Fruit fly (Drosophila melanogaster) whole organism, embryonic: Measurements from ENCODE around the gene BtbVII.

ENCODE experiments used
- B-H2 ChIP-seq: fragments of 200-800 bp; sonication (Bioruptor generic); optimal IDR thresholded peaks from 2 replicates; lab custom pipeline; 2018; ENCODE audit warnings: missing biosample characterization, mild to moderate bottlenecking, missing genetic modification characterization
- CG10654 ChIP-seq: fragments of 200-800 bp; sonication (Bioruptor generic); optimal IDR thresholded peaks from 2 replicates; lab custom pipeline; 2016; ENCODE audit warnings: missing biosample characterization, missing genetic modification characterization
- CG12104 ChIP-seq: fragments of 200-800 bp; sonication (Bioruptor generic); optimal IDR thresholded peaks from 3 replicates; lab custom pipeline; 2016; ENCODE audit warnings: missing biosample characterization, missing genetic modification characterization
- CG12942 ChIP-seq: fragments of 200-800 bp; sonication (Bioruptor generic); optimal IDR thresholded peaks from 3 replicates; lab custom pipeline; 2016; ENCODE audit warnings: missing biosample characterization, missing genetic modification characterization
- CG15696 ChIP-seq: fragments of 200-800 bp; sonication (Bioruptor generic); optimal IDR thresholded peaks from 2 replicates; lab custom pipeline; 2019; ENCODE audit warnings: missing biosample characterization, mild to moderate bottlenecking, missing genetic modification characterization, moderate library complexity
- CG16813 ChIP-seq: fragments of 200-800 bp; sonication (Bioruptor generic); IDR thresholded peaks from 3 replicates; pipeline ENCODE4 v1.3.6; 2022; ENCODE audit warnings: missing biosample characterization, missing genetic modification characterization; ENCODE audit not compliant: partially characterized antibody
- CG17186 ChIP-seq: fragments of 200-800 bp; sonication (Bioruptor generic); optimal IDR thresholded peaks from 3 replicates; lab custom pipeline; 2017; ENCODE audit warnings: missing biosample characterization, missing genetic modification reagents, missing genetic modification characterization
- CG2116 ChIP-seq: fragments of 200-800 bp; sonication (Bioruptor generic); optimal IDR thresholded peaks from 3 replicates; lab custom pipeline; 2018; ENCODE audit warnings: missing biosample characterization, mild to moderate bottlenecking, missing genetic modification characterization
- CG2875 ChIP-seq: fragments of 200-800 bp; sonication (Bioruptor generic); optimal IDR thresholded peaks from 2 replicates; lab custom pipeline; 2017; ENCODE audit warnings: missing biosample characterization, mild to moderate bottlenecking, missing genetic modification characterization, missing genetic modification reagents
- CG33557 ChIP-seq: fragments of 200-800 bp; sonication (Bioruptor generic); optimal IDR thresholded peaks from 2 replicates; lab custom pipeline; 2019; ENCODE audit warnings: missing biosample characterization, mild to moderate bottlenecking, missing genetic modification characterization, moderate library complexity
- CG3407 ChIP-seq: fragments of 200-800 bp; sonication (Bioruptor generic); optimal IDR thresholded peaks from 2 replicates; lab custom pipeline; 2018; ENCODE audit warnings: missing biosample characterization, mild to moderate bottlenecking, missing genetic modification characterization
- CG4328 ChIP-seq: fragments of 200-800 bp; sonication (Bioruptor generic); optimal IDR thresholded peaks from 3 replicates; lab custom pipeline; 2017; ENCODE audit warnings: missing biosample characterization, missing genetic modification reagents, missing genetic modification characterization
- CG6791 ChIP-seq: fragments of 200-800 bp; sonication (Bioruptor generic); IDR thresholded peaks from 3 replicates; pipeline ENCODE4 v1.3.6; 2022; ENCODE audit warnings: missing biosample characterization, missing genetic modification characterization; ENCODE audit not compliant: partially characterized antibody
- CG6854 ChIP-seq: fragments of 200-800 bp; sonication (Bioruptor generic); optimal IDR thresholded peaks from 3 replicates; lab custom pipeline; 2017; ENCODE audit warnings: missing biosample characterization, mild to moderate bottlenecking, missing genetic modification characterization
- CG7357 ChIP-seq: fragments of 200-800 bp; sonication (Bioruptor generic); IDR thresholded peaks from 3 replicates; pipeline ENCODE4 v1.3.6; 2022; ENCODE audit warnings: missing biosample characterization, missing genetic modification characterization
- CG7987 ChIP-seq: fragments of 200-800 bp; sonication (Bioruptor generic); optimal IDR thresholded peaks from 2 replicates; lab custom pipeline; 2018; ENCODE audit warnings: missing biosample characterization, mild to moderate bottlenecking, missing genetic modification characterization, moderate library complexity
- CG8359 ChIP-seq: fragments of 200-800 bp; sonication (Bioruptor generic); optimal IDR thresholded peaks from 2 replicates; lab custom pipeline; 2017; ENCODE audit warnings: missing biosample characterization, mild to moderate bottlenecking, missing genetic modification characterization, borderline replicate concordance
- CG8478 ChIP-seq: fragments of >200 bp; optimal IDR thresholded peaks from 2 replicates; lab custom pipeline; 2018
- CG8924 ChIP-seq: fragments of 200-800 bp; optimal IDR thresholded peaks from 3 replicates; lab custom pipeline; 2019; ENCODE audit warnings: missing biosample characterization, mild to moderate bottlenecking, missing genetic modification characterization, moderate library complexity
- CG9932 ChIP-seq: fragments of 200-800 bp; sonication (Bioruptor generic); IDR thresholded peaks from 2 replicates; pipeline ENCODE4 v1.3.6; 2022; ENCODE audit warnings: missing biosample characterization, missing genetic modification characterization
- Camta ChIP-seq: fragments of 200-800 bp; sonication (Bioruptor generic); optimal IDR thresholded peaks from 2 replicates; lab custom pipeline; 2016; ENCODE audit warnings: missing biosample characterization, missing genetic modification characterization
- Dbx ChIP-seq: fragments of 200-800 bp; sonication (Bioruptor generic); IDR thresholded peaks from 3 replicates; pipeline ENCODE4 v1.3.6; 2022; ENCODE audit warnings: missing biosample characterization, missing genetic modification characterization
- Dip2 ChIP-seq: fragments of 200-800 bp; sonication (Bioruptor generic); IDR thresholded peaks from 2 replicates; pipeline ENCODE4 v1.3.6; 2022; ENCODE audit warnings: missing biosample characterization, missing genetic modification characterization
- E2f2 ChIP-seq: fragments of 200-800 bp; sonication (Bioruptor generic); IDR thresholded peaks from 2 replicates; pipeline ENCODE4 v1.3.6; 2022; ENCODE audit warnings: missing biosample characterization, missing genetic modification characterization
- HLH3B ChIP-seq: fragments of 200-800 bp; sonication (Bioruptor generic); IDR thresholded peaks from 2 replicates; pipeline ENCODE4 v1.3.6; 2022; ENCODE audit warnings: missing biosample characterization, missing genetic modification characterization
- Myb ChIP-seq: fragments of 200-800 bp; sonication (Bioruptor generic); optimal IDR thresholded peaks from 2 replicates; lab custom pipeline; 2016; ENCODE audit warnings: missing biosample characterization, missing genetic modification characterization
- PHDP ChIP-seq: fragments of 200-800 bp; sonication (Bioruptor generic); optimal IDR thresholded peaks from 3 replicates; lab custom pipeline; 2018; ENCODE audit warnings: missing biosample characterization, mild to moderate bottlenecking, missing genetic modification characterization, moderate library complexity
- Rfx ChIP-seq: fragments of 200-800 bp; sonication (Bioruptor generic); IDR thresholded peaks from 2 replicates; pipeline ENCODE4 v1.3.6; 2022; ENCODE audit warnings: missing biosample characterization, missing genetic modification characterization
- Rx ChIP-seq: fragments of 200-800 bp; sonication (Bioruptor generic); IDR thresholded peaks from 2 replicates; pipeline ENCODE4 v1.3.6; 2022; ENCODE audit warnings: missing biosample characterization, missing genetic modification characterization
- Side ChIP-seq: fragments of 200-800 bp; sonication (Bioruptor generic); optimal IDR thresholded peaks from 2 replicates; lab custom pipeline; 2016; ENCODE audit warnings: missing biosample characterization, missing genetic modification characterization
- bcd ChIP-seq: fragments of 200-800 bp; sonication (Bioruptor generic); optimal IDR thresholded peaks from 2 replicates; lab custom pipeline; 2017; ENCODE audit warnings: missing biosample characterization, mild to moderate bottlenecking, missing genetic modification characterization
- br ChIP-seq: fragments of >200 bp; optimal IDR thresholded peaks from 2 replicates; lab custom pipeline; 2017
- crc ChIP-seq: fragments of 200-800 bp; sonication (Bioruptor generic); optimal IDR thresholded peaks from 2 replicates; lab custom pipeline; 2016; ENCODE audit warnings: missing biosample characterization, missing genetic modification characterization
- dimm ChIP-seq: fragments of 200-800 bp; sonication (Bioruptor generic); IDR thresholded peaks from 2 replicates; pipeline ENCODE4 v1.3.6; 2022; ENCODE audit warnings: missing biosample characterization, missing genetic modification characterization
- dm ChIP-seq: fragments of 200-800 bp; sonication (Bioruptor generic); optimal IDR thresholded peaks from 3 replicates; lab custom pipeline; 2016; ENCODE audit warnings: missing biosample characterization, missing genetic modification characterization
- dmrt11E ChIP-seq: fragments of 200-800 bp; sonication (Bioruptor generic); optimal IDR thresholded peaks from 3 replicates; lab custom pipeline; 2018; ENCODE audit warnings: missing biosample characterization, mild to moderate bottlenecking, missing genetic modification characterization, moderate library complexity
- en ChIP-seq: fragments of 200-800 bp; sonication (Bioruptor generic); optimal IDR thresholded peaks from 2 replicates; lab custom pipeline; 2016; ENCODE audit warnings: missing biosample characterization, missing genetic modification characterization
- esg ChIP-seq: fragments of 200-800 bp; sonication (Bioruptor generic); conservative IDR thresholded peaks from 2 replicates; pipeline ENCODE4 v1.3.6; 2022; ENCODE audit warnings: missing biosample characterization, missing genetic modification characterization
- fd96Cb ChIP-seq: fragments of 200-800 bp; sonication (Bioruptor generic); optimal IDR thresholded peaks from 2 replicates; lab custom pipeline; 2018; ENCODE audit warnings: missing biosample characterization, mild to moderate bottlenecking, missing genetic modification characterization, moderate library complexity
- inv ChIP-seq: fragments of 200-800 bp; sonication (Bioruptor generic); IDR thresholded peaks from 2 replicates; pipeline ENCODE4 v1.3.6; 2022; ENCODE audit warnings: missing biosample characterization, missing genetic modification characterization; ENCODE audit not compliant: partially characterized antibody
- kah ChIP-seq: fragments of 200-800 bp; sonication (Bioruptor generic); optimal IDR thresholded peaks from 2 replicates; lab custom pipeline; 2018; ENCODE audit warnings: missing biosample characterization, mild to moderate bottlenecking, missing genetic modification characterization
- kni ChIP-seq: fragments of 200-800 bp; sonication (Bioruptor generic); optimal IDR thresholded peaks from 3 replicates; lab custom pipeline; 2017; ENCODE audit warnings: mild to moderate bottlenecking, missing biosample characterization, missing genetic modification reagents, missing genetic modification characterization
- lola ChIP-seq, 3 experiments: fragments of >200 bp in 2 of 3; fragments of 200-800 bp in 1 of 3; sonication (Bioruptor generic) in 1 of 3; optimal IDR thresholded peaks; 2 replicates each; lab custom pipeline; 2017 to 2019; ENCODE audit warnings: missing biosample characterization in 3 of 3, missing genetic modification characterization in 3 of 3, mild to moderate bottlenecking in 1 of 3, moderate library complexity in 1 of 3
- nerfin-2 ChIP-seq: fragments of 200-800 bp; sonication (Bioruptor generic); IDR thresholded peaks from 2 replicates; pipeline ENCODE4 v1.3.6; 2022; ENCODE audit warnings: missing biosample characterization, missing genetic modification characterization; ENCODE audit not compliant: partially characterized antibody
- nom ChIP-seq: fragments of 200-800 bp; sonication (Bioruptor generic); optimal IDR thresholded peaks from 2 replicates; lab custom pipeline; 2017; ENCODE audit warnings: missing biosample characterization, missing genetic modification characterization, mild to moderate bottlenecking, moderate library complexity, missing genetic modification reagents
- pzg ChIP-seq: fragments of 200-800 bp; sonication (Bioruptor generic); optimal IDR thresholded peaks from 3 replicates; lab custom pipeline; 2018; ENCODE audit warnings: missing biosample characterization, mild to moderate bottlenecking, missing genetic modification characterization, moderate library complexity
- shn ChIP-seq: fragments of 200-800 bp; sonication (Bioruptor generic); optimal IDR thresholded peaks from 3 replicates; lab custom pipeline; 2016; ENCODE audit warnings: missing biosample characterization, missing genetic modification characterization
- sim ChIP-seq: fragments of 200-800 bp; sonication (Bioruptor generic); IDR thresholded peaks from 2 replicates; pipeline ENCODE4 v1.3.6; 2022; ENCODE audit warnings: missing biosample characterization, missing genetic modification characterization
- sisA ChIP-seq: fragments of 200-800 bp; sonication (Bioruptor generic); IDR thresholded peaks from 2 replicates; pipeline ENCODE4 v1.3.6; 2022; ENCODE audit warnings: missing biosample characterization, missing genetic modification characterization
- trem ChIP-seq: fragments of 200-800 bp; optimal IDR thresholded peaks from 3 replicates; lab custom pipeline; 2019; ENCODE audit warnings: missing biosample characterization, mild to moderate bottlenecking, missing genetic modification characterization, moderate library complexity
- wdn ChIP-seq: fragments of 200-800 bp; sonication (Bioruptor generic); IDR thresholded peaks from 2 replicates; pipeline ENCODE4 v1.3.6; 2022; ENCODE audit warnings: missing biosample characterization, missing genetic modification characterization

The BtbVII gene

DNA sequence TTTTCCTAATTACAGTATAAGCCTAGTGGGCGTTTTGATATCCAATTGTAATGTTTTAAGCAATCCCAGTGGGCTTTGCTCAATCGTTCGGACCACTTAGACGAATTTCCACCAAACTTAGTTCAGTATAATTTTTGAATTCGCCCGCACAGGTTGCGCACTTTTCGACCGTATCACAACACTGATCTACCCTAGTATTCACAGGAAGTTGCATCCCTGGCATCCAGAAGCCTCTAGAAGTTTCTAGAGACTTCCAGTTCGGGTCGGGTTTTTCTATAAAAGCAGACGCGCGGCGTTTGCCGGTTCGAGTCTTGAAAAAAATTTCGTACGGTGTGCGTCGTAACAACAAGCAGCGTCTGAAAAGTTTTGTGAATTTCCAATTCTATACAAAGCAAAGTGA, 44.5 kb downstream of the BtbVII start, which contains the start of gene Hsp83 (continued):
- TF ChIP-seq CG2875 (GFP tag; lab: Kevin White, UChicago) (peak; percentile 97), E2f2 (GFP tag; lab: Robert Waterston, UW) (peak; percentile 97), Rx (GFP tag; lab: Robert Waterston, UW) (peak; percentile 91), CG7987 (GFP tag; lab: Kevin White, UChicago) (peak; percentile 100), Dip2 (GFP tag; lab: Robert Waterston, UW) (no peak), sim (GFP tag; lab: Robert Waterston, UW) (peak; percentile 92), CG12104 (GFP tag; lab: Kevin White, UChicago) (peak; percentile 96), CG2116 (GFP tag; lab: Kevin White, UChicago) (peak; percentile 89), bcd (peak; percentile 96), PHDP (peak; percentile 98), inv (GFP tag; lab: Robert Waterston, UW) (no peak), dimm (peak; percentile 75), CG10654 (GFP tag; lab: Kevin White, UChicago) (peak; percentile 91), CG15696 (peak; percentile 36), Dbx (GFP tag; lab: Robert Waterston, UW) (peak; percentile 95), CG8478 (lab: Kevin White, UChicago) (no peak), CG8359 (GFP tag; lab: Kevin White, UChicago) (peak; percentile 93), Rfx (GFP tag; lab: Robert Waterston, UW) (peak; percentile 97), CG16813 (GFP tag; lab: Robert Waterston, UW) (no peak), Side (GFP tag; lab: Kevin White, UChicago) (peak; percentile 98), HLH3B (GFP tag; lab: Robert Waterston, UW) (peak; percentile 90), dm (GFP tag; lab: Kevin White, UChicago) (peak; percentile 94), sisA (GFP tag; lab: Robert Waterston, UW) (peak; percentile 38; the same call in 1 of the 2 replicates), CG3407 (GFP tag; lab: Kevin White, UChicago) (peak; percentile 94), CG8924 (tag; lab: Kevin White, UChicago) (peak; percentile 81), en (GFP tag; lab: Kevin White, UChicago) (peak; percentile 91), esg (GFP tag; lab: Robert Waterston, UW) (peak; percentile 63), CG7357 (peak; percentile 61; the same call in 2 of the 3 replicates), nerfin-2 (GFP tag; lab: Robert Waterston, UW) (no peak), Myb (no peak), trem (peak; percentile 83), br (lab: Kevin White, UChicago) (no peak), B-H2 (GFP tag; lab: Kevin White, UChicago) (peak; percentile 99), shn (GFP tag; lab: Kevin White, UChicago) (peak; percentile 95), Camta (peak; percentile 92), fd96Cb (tag; lab: Kevin White, UChicago) (peak; percentile 63), pzg (peak; percentile 76), CG17186 (GFP tag; lab: Kevin White, UChicago) (peak; percentile 96), CG9932 (GFP tag; lab: Robert Waterston, UW) (peak; percentile 84), CG6791 (peak; percentile 23; the same call in 1 of the 3 replicates), CG12942 (GFP tag; lab: Kevin White, UChicago) (peak; percentile 76), wdn (GFP tag; lab: Robert Waterston, UW) (peak; percentile 90), kah (GFP tag; lab: Kevin White, UChicago) (peak; percentile 97), kni (GFP tag; lab: Kevin White, UChicago) (peak; percentile 99), CG4328 (GFP tag; lab: Kevin White, UChicago) (peak; percentile 99), lola (GFP tag; optimal IDR thresholded peaks at IDR 0.05; lab: Kevin White, UChicago) (peak in 1 of 3 experiments; percentile 59), CG33557 (GFP tag; lab: Kevin White, UChicago) (peak; percentile 95), dmrt11E (tag; lab: Kevin White, UChicago) (peak; percentile 81), CG6854 (GFP tag; lab: Kevin White, UChicago) (peak; percentile 99), crc (GFP tag; lab: Kevin White, UChicago) (peak; percentile 94), nom (GFP tag; lab: Kevin White, UChicago) (peak; percentile 99)
